Fruit fly (Drosophila melanogaster) whole organism, embryonic: ENCODE data around the gene alphaTub84D.

ENCODE experiments used
- CG12155 ChIP-seq: fragments of 200-800 bp; sonication (Bioruptor generic); optimal IDR thresholded peaks from 3 replicates; lab custom pipeline; 2016; ENCODE audit warnings: missing biosample characterization, missing genetic modification characterization
- CG17359 ChIP-seq: fragments of 200-800 bp; sonication (Bioruptor generic); optimal IDR thresholded peaks from 3 replicates; lab custom pipeline; 2018; ENCODE audit warnings: missing biosample characterization, mild to moderate bottlenecking, missing genetic modification characterization, moderate library complexity
- CG17612 ChIP-seq: fragments of 200-800 bp; sonication (Bioruptor generic); IDR thresholded peaks from 2 replicates; pipeline ENCODE4 v1.3.6; 2022; ENCODE audit warnings: missing biosample characterization, missing genetic modification characterization
- Dll ChIP-seq: fragments of 200-800 bp; sonication (Bioruptor generic); IDR thresholded peaks from 4 replicates; pipeline ENCODE4 v1.3.6; 2022; ENCODE audit warnings: missing biosample characterization, missing genetic modification characterization; ENCODE audit not compliant: partially characterized antibody
- Fer2 ChIP-seq: fragments of 200-800 bp; sonication (Bioruptor generic); optimal IDR thresholded peaks from 2 replicates; lab custom pipeline; 2018; ENCODE audit warnings: missing biosample characterization, mild to moderate bottlenecking, missing genetic modification characterization, moderate library complexity
- Stat92E ChIP-seq, 3 experiments: fragments of >200 bp in 2 of 3; fragments of 200-800 bp in 1 of 3; sonication (Bioruptor generic) in 1 of 3; optimal IDR thresholded peaks; 2 replicates each; lab custom pipeline; 2017 to 2019; ENCODE audit warnings: missing biosample characterization in 3 of 3, missing genetic modification characterization in 3 of 3, mild to moderate bottlenecking in 1 of 3, moderate library complexity in 1 of 3
- esg ChIP-seq: fragments of 200-800 bp; sonication (Bioruptor generic); conservative IDR thresholded peaks from 2 replicates; pipeline ENCODE4 v1.3.6; 2022; ENCODE audit warnings: missing biosample characterization, missing genetic modification characterization
- so ChIP-seq: fragments of 200-800 bp; sonication (Bioruptor generic); IDR thresholded peaks from 3 replicates; pipeline ENCODE4 v1.3.6; 2022; ENCODE audit warnings: missing biosample characterization, missing genetic modification characterization
- z ChIP-seq: fragments of 200-800 bp; sonication (Bioruptor generic); IDR thresholded peaks from 3 replicates; pipeline ENCODE4 v1.3.6; 2022; ENCODE audit warnings: missing biosample characterization, missing genetic modification characterization

DNA sequence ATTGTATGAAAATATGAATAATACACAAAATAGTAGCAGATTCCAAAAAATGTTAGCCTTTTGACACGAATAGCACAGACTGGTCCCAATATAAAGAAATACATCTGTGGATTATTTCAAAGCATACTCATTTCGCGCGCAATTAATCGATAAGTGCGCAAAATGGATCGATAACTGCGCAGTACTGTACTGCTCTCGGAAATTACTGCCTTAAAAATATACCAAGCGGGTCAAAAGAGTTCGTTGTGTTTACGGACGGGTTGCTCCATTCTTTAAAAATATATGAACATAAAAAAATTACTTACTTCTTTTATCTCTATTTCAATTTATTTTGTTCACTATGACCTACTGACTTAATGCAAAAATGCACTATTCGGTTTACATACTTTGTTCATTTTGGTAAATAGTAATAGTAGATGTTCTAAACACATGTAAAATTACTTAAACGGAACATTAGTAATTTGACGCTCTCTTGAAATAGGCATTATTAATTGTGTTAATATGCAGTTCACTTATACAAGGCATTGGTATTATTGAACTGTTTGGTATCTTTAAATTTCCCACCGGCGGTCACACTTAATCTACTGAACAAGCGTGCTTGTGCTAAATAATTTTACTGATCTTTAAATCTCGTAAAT is at the start of gene alphaTub84D, which contains the start of gene Rtnl2:
- 0 out of 4 replicates have a peak, but pooled peaks have one; percentile 40 for TF ChIP-seq Dll (GFP tag; lab: Robert Waterston, UW)
- no peak for TF ChIP-seq Fer2 (tag; lab: Kevin White, UChicago)
- TF ChIP-seq so (GFP tag; lab: Robert Waterston, UW) = no peak
- no peak for TF ChIP-seq z (GFP tag; lab: Robert Waterston, UW)
- no peak for TF ChIP-seq Stat92E (GFP tag; optimal IDR thresholded peaks at IDR 0.05; lab: Kevin White, UChicago)
- no peak for TF ChIP-seq CG12155 (GFP tag; lab: Kevin White, UChicago)
- no peak for TF ChIP-seq CG17359 (tag; lab: Kevin White, UChicago)
- no peak for TF ChIP-seq CG17612 (GFP tag; lab: Robert Waterston, UW)
- no peak for TF ChIP-seq esg (GFP tag; lab: Robert Waterston, UW)
